Fruit fly (Drosophila melanogaster) whole organism, embryonic: ENCODE measurements around the gene Egfrap.

Experiments used
- Awh ChIP-seq: fragments of 200-800 bp; sonication (Bioruptor generic); IDR thresholded peaks from 2 replicates; pipeline ENCODE4, ENCODE4 v1.3.6; 2022; ENCODE audit warnings: missing biosample characterization, missing genetic modification characterization
- BEAF-32 ChIP-seq: fragments of 200-800 bp; sonication (Bioruptor generic); optimal IDR thresholded peaks from 3 replicates; lab custom pipeline; 2017; ENCODE audit warnings: missing biosample characterization, missing genetic modification characterization, mild to moderate bottlenecking, moderate library complexity, missing genetic modification reagents
- CG10209 ChIP-seq: fragments of 200-800 bp; sonication (Bioruptor generic); optimal IDR thresholded peaks from 3 replicates; lab custom pipeline; 2017; ENCODE audit warnings: missing biosample characterization, mild to moderate bottlenecking, missing genetic modification characterization, missing genetic modification reagents
- CG12104 ChIP-seq: fragments of 200-800 bp; sonication (Bioruptor generic); optimal IDR thresholded peaks from 3 replicates; lab custom pipeline; 2016; ENCODE audit warnings: missing biosample characterization, missing genetic modification characterization
- CG12155 ChIP-seq: fragments of 200-800 bp; sonication (Bioruptor generic); optimal IDR thresholded peaks from 3 replicates; lab custom pipeline; 2016; ENCODE audit warnings: missing biosample characterization, missing genetic modification characterization
- CG1233 ChIP-seq: fragments of 200-800 bp; sonication (Bioruptor generic); optimal IDR thresholded peaks from 4 replicates; lab custom pipeline; 2018; ENCODE audit warnings: missing biosample characterization, mild to moderate bottlenecking, missing genetic modification characterization
- CG12391 ChIP-seq: fragments of 200-800 bp; sonication (Bioruptor generic); optimal IDR thresholded peaks from 3 replicates; lab custom pipeline; 2018; ENCODE audit warnings: missing biosample characterization, mild to moderate bottlenecking, missing genetic modification characterization, moderate library complexity
- CG15601 ChIP-seq: fragments of 200-800 bp; sonication (Bioruptor generic); optimal IDR thresholded peaks from 3 replicates; lab custom pipeline; 2019; ENCODE audit warnings: missing biosample characterization, mild to moderate bottlenecking, missing genetic modification characterization, moderate library complexity
- CG16813 ChIP-seq: fragments of 200-800 bp; sonication (Bioruptor generic); IDR thresholded peaks from 3 replicates; pipeline ENCODE4 v1.3.6; 2022; ENCODE audit warnings: missing biosample characterization, missing genetic modification characterization; ENCODE audit not compliant: partially characterized antibody
- CG17328 ChIP-seq: fragments of 200-800 bp; sonication (Bioruptor generic); IDR thresholded peaks from 2 replicates; pipeline ENCODE4 v1.3.6; 2022; ENCODE audit warnings: missing biosample characterization, missing genetic modification characterization
- CG17829 ChIP-seq: fragments of 200-800 bp; optimal IDR thresholded peaks from 2 replicates; lab custom pipeline; 2019; ENCODE audit warnings: missing biosample characterization, mild to moderate bottlenecking, missing genetic modification characterization, moderate library complexity
- CG18262 ChIP-seq: fragments of 200-800 bp; optimal IDR thresholded peaks from 3 replicates; lab custom pipeline; 2019; ENCODE audit warnings: missing biosample characterization, mild to moderate bottlenecking, missing genetic modification characterization, moderate library complexity
- CG18764 ChIP-seq: fragments of 200-800 bp; sonication (Bioruptor generic); optimal IDR thresholded peaks from 3 replicates; lab custom pipeline; 2016; ENCODE audit warnings: missing biosample characterization, missing genetic modification characterization
- CG2678 ChIP-seq: fragments of 200-800 bp; sonication (Bioruptor generic); optimal IDR thresholded peaks from 3 replicates; lab custom pipeline; 2019; ENCODE audit warnings: missing biosample characterization, mild to moderate bottlenecking, missing genetic modification characterization, moderate library complexity
- CG2712 ChIP-seq: fragments of 200-800 bp; optimal IDR thresholded peaks from 3 replicates; lab custom pipeline; 2019; ENCODE audit warnings: missing biosample characterization, mild to moderate bottlenecking, missing genetic modification characterization, moderate library complexity
- CG33557 ChIP-seq: fragments of 200-800 bp; sonication (Bioruptor generic); optimal IDR thresholded peaks from 2 replicates; lab custom pipeline; 2019; ENCODE audit warnings: missing biosample characterization, mild to moderate bottlenecking, missing genetic modification characterization, moderate library complexity
- CG3407 ChIP-seq: fragments of 200-800 bp; sonication (Bioruptor generic); optimal IDR thresholded peaks from 2 replicates; lab custom pipeline; 2018; ENCODE audit warnings: missing biosample characterization, mild to moderate bottlenecking, missing genetic modification characterization
- CG4404 ChIP-seq: fragments of 200-800 bp; sonication (Bioruptor generic); IDR thresholded peaks from 2 replicates; pipeline ENCODE4 v1.3.6; 2022; ENCODE audit warnings: missing biosample characterization, missing genetic modification characterization
- CG7928 ChIP-seq: fragments of 200-800 bp; sonication (Bioruptor generic); optimal IDR thresholded peaks from 2 replicates; lab custom pipeline; 2017; ENCODE audit warnings: missing biosample characterization, mild to moderate bottlenecking, missing genetic modification characterization
- CG8924 ChIP-seq: fragments of 200-800 bp; optimal IDR thresholded peaks from 3 replicates; lab custom pipeline; 2019; ENCODE audit warnings: missing biosample characterization, mild to moderate bottlenecking, missing genetic modification characterization, moderate library complexity
- CG9727 ChIP-seq: fragments of 200-800 bp; sonication (Bioruptor generic); optimal IDR thresholded peaks from 3 replicates; lab custom pipeline; 2017; ENCODE audit warnings: missing biosample characterization, mild to moderate bottlenecking, missing genetic modification characterization
- D19B ChIP-seq: fragments of 200-800 bp; sonication (Bioruptor generic); optimal IDR thresholded peaks from 2 replicates; lab custom pipeline; 2017; ENCODE audit warnings: missing biosample characterization, mild to moderate bottlenecking, missing genetic modification characterization
- Dll ChIP-seq: fragments of 200-800 bp; sonication (Bioruptor generic); IDR thresholded peaks from 4 replicates; pipeline ENCODE4 v1.3.6; 2022; ENCODE audit warnings: missing biosample characterization, missing genetic modification characterization; ENCODE audit not compliant: partially characterized antibody
- Hey ChIP-seq: fragments of 200-800 bp; sonication (Bioruptor generic); optimal IDR thresholded peaks from 3 replicates; lab custom pipeline; 2018; ENCODE audit warnings: missing biosample characterization, mild to moderate bottlenecking, missing genetic modification characterization
- Kr ChIP-seq: fragments of 200-800 bp; sonication (Bioruptor generic); optimal IDR thresholded peaks from 2 replicates; lab custom pipeline; 2017; ENCODE audit warnings: missing biosample characterization, mild to moderate bottlenecking, missing genetic modification characterization
- Med ChIP-seq: fragments of 200-800 bp; sonication (Bioruptor generic); peaks from one replicate; lab custom pipeline; 2016; ENCODE audit warnings: missing biosample characterization, missing genetic modification characterization, mild to moderate bottlenecking, inconsistent platforms, moderate library complexity
- Meics ChIP-seq: fragments of 200-800 bp; sonication (Bioruptor generic); optimal IDR thresholded peaks from 2 replicates; lab custom pipeline; 2017; ENCODE audit warnings: missing biosample characterization, mild to moderate bottlenecking, missing genetic modification characterization
- Scr ChIP-seq: fragments of 200-800 bp; sonication (Bioruptor generic); IDR thresholded peaks from 2 replicates; pipeline ENCODE4 v1.3.6; 2022; ENCODE audit warnings: missing biosample characterization, missing genetic modification characterization; ENCODE audit not compliant: partially characterized antibody
- ara ChIP-seq: fragments of 200-800 bp; sonication (Bioruptor generic); IDR thresholded peaks from 2 replicates; pipeline ENCODE4 v1.3.6; 2022; ENCODE audit warnings: missing biosample characterization, missing genetic modification characterization
- bsh ChIP-seq, 2 experiments: fragments of 200-800 bp; sonication (Bioruptor generic); optimal IDR thresholded peaks; 2 replicates each; lab custom pipeline; 2017 to 2018; ENCODE audit warnings: mild to moderate bottlenecking in 2 of 2, missing biosample characterization in 2 of 2, missing genetic modification characterization in 2 of 2, moderate library complexity in 1 of 2
- chinmo ChIP-seq: fragments of 200-800 bp; sonication (Bioruptor generic); IDR thresholded peaks from 4 replicates; pipeline ENCODE4 v1.3.6; 2022; ENCODE audit warnings: missing biosample characterization, missing genetic modification characterization; ENCODE audit not compliant: partially characterized antibody
- chm ChIP-seq: fragments of 200-800 bp; sonication (Bioruptor generic); IDR thresholded peaks from 2 replicates; pipeline ENCODE4 v1.3.6; 2022; ENCODE audit warnings: missing biosample characterization, missing genetic modification characterization
- ci ChIP-seq: fragments of 200-800 bp; sonication (Bioruptor generic); IDR thresholded peaks from 3 replicates; pipeline ENCODE4 v1.3.6; 2022; ENCODE audit warnings: missing biosample characterization, missing genetic modification characterization
- crp ChIP-seq, 2 experiments: fragments of 200-800 bp; sonication (Bioruptor generic); optimal IDR thresholded peaks; 2 replicates in 1 of 2; 3 replicates in 1 of 2; lab custom pipeline; 2017; ENCODE audit warnings: missing biosample characterization in 2 of 2, missing genetic modification characterization in 2 of 2, mild to moderate bottlenecking in 1 of 2, moderate library complexity in 1 of 2
- dimm ChIP-seq: fragments of 200-800 bp; sonication (Bioruptor generic); IDR thresholded peaks from 2 replicates; pipeline ENCODE4 v1.3.6; 2022; ENCODE audit warnings: missing biosample characterization, missing genetic modification characterization
- gsb ChIP-seq: fragments of 200-800 bp; sonication (Bioruptor generic); IDR thresholded peaks from 2 replicates; pipeline ENCODE4 v1.3.6; 2022; ENCODE audit warnings: missing biosample characterization, missing genetic modification characterization
- hb ChIP-seq: fragments of 200-800 bp; sonication (Bioruptor generic); IDR thresholded peaks from 3 replicates; pipeline ENCODE4 v1.3.6; 2022; ENCODE audit warnings: missing biosample characterization, missing genetic modification characterization; ENCODE audit not compliant: partially characterized antibody
- hbn ChIP-seq: fragments of 200-800 bp; sonication (Bioruptor generic); IDR thresholded peaks from 2 replicates; pipeline ENCODE4 v1.3.6; 2022; ENCODE audit warnings: missing biosample characterization, missing genetic modification characterization; ENCODE audit not compliant: partially characterized antibody
- hth ChIP-seq: fragments of >200 bp; optimal IDR thresholded peaks from 2 replicates; lab custom pipeline; 2017; ENCODE audit warnings: inconsistent platforms
- lola ChIP-seq, 3 experiments: fragments of >200 bp in 2 of 3; fragments of 200-800 bp in 1 of 3; sonication (Bioruptor generic) in 1 of 3; optimal IDR thresholded peaks; 2 replicates each; lab custom pipeline; 2017 to 2019; ENCODE audit warnings: missing biosample characterization in 3 of 3, missing genetic modification characterization in 3 of 3, mild to moderate bottlenecking in 1 of 3, moderate library complexity in 1 of 3
- nmo ChIP-seq: fragments of 200-800 bp; sonication (Bioruptor generic); optimal IDR thresholded peaks from 2 replicates; lab custom pipeline; 2018; ENCODE audit warnings: missing biosample characterization, mild to moderate bottlenecking, missing genetic modification characterization, moderate library complexity
- prd ChIP-seq, 3 experiments: fragments of >200 bp in 2 of 3; fragments of 200-800 bp in 1 of 3; sonication (Bioruptor generic) in 1 of 3; optimal IDR thresholded peaks in 2 of 3; IDR thresholded peaks in 1 of 3; 2 replicates in 2 of 3; 3 replicates in 1 of 3; pipeline versions ENCODE4 v1.3.6 to Lab custom; 2017 to 2022; ENCODE audit warnings: missing biosample characterization in 1 of 3, missing genetic modification characterization in 1 of 3
- pum ChIP-seq: fragments of 200-800 bp; sonication (Bioruptor generic); optimal IDR thresholded peaks from 2 replicates; lab custom pipeline; 2016; ENCODE audit warnings: missing biosample characterization, missing genetic modification characterization
- row ChIP-seq: fragments of 200-800 bp; sonication (Bioruptor generic); IDR thresholded peaks from 3 replicates; pipeline ENCODE4 v1.3.6; 2022; ENCODE audit warnings: missing biosample characterization, missing genetic modification characterization
- sens ChIP-seq: fragments of 200-800 bp; sonication (Bioruptor generic); peaks from one replicate; lab custom pipeline; 2016; ENCODE audit warnings: missing biosample characterization, missing genetic modification characterization
- vvl ChIP-seq: fragments of 200-800 bp; sonication (Bioruptor generic); IDR thresholded peaks from 2 replicates; pipeline ENCODE4 v1.3.6; 2022; ENCODE audit warnings: missing biosample characterization, missing genetic modification characterization
- wek ChIP-seq: fragments of 200-800 bp; sonication (Bioruptor generic); optimal IDR thresholded peaks from 3 replicates; lab custom pipeline; 2018; ENCODE audit warnings: missing biosample characterization, mild to moderate bottlenecking, missing genetic modification characterization, moderate library complexity

Gene Egfrap

DNA sequence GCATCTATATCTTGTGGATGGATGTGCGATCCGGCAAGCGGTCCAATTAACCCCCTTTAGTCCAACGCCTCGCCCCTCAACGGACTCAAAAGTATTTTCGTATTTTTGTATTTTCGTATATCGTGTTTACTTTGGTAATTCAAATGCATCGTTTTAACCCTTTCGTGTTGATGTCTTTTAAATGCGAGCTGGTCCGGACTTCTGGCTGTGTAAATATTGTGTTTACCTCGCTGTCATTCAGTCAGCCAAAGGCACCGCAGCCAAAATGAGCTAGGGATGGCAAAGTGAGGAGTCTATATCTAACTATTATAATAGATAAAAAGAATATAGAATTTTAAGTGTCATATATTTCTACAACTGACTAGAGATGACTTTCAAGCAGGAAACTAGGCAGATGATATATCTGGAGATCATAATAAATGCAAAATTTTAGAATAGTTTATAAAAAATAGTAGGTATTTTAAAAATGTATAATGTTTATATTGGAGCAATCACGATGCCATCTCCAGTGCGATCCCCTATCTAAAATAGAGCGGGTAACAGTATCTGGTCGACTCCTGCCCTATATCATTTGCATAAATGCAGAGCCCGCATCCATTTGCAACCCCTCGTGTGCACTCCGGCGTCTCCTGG, 33.3 kb upstream of the Egfrap start:
- TF ChIP-seq crp (GFP tag; optimal IDR thresholded peaks at IDR 0.05; lab: Kevin White, UChicago): no peak
- peak; percentile 18 for TF ChIP-seq CG17829 (tag; lab: Kevin White, UChicago)
- peak; percentile 21 for TF ChIP-seq hth (lab: Kevin White, UChicago)
- TF ChIP-seq ara (GFP tag; lab: Robert Waterston, UW): peak; percentile 31; the same call in 1 of the 2 replicates
- TF ChIP-seq nmo (GFP tag; lab: Kevin White, UChicago): peak; percentile 13
- TF ChIP-seq CG3407 (GFP tag; lab: Kevin White, UChicago): no peak
- TF ChIP-seq CG2712 (tag; lab: Kevin White, UChicago): peak; percentile 28
- peak; percentile 26 for TF ChIP-seq CG1233 (GFP tag; lab: Kevin White, UChicago)
- TF ChIP-seq Hey (tag; lab: Kevin White, UChicago): no peak
- no peak for TF ChIP-seq hbn (GFP tag; lab: Robert Waterston, UW)
- 0 out of 2 replicates have a peak, but pooled peaks have one; percentile 31 for TF ChIP-seq chm (GFP tag; lab: Robert Waterston, UW)
- no peak for TF ChIP-seq CG7928 (GFP tag; lab: Kevin White, UChicago)
- no peak for TF ChIP-seq gsb
- peak; percentile 36; the same call in 1 of the 2 replicates for TF ChIP-seq Scr
- TF ChIP-seq Awh (GFP tag; lab: Robert Waterston, UW): no peak
- peak; percentile 34 for TF ChIP-seq CG9727 (GFP tag; lab: Kevin White, UChicago)
- TF ChIP-seq D19B (GFP tag; lab: Kevin White, UChicago): no peak
- peak; percentile 51 for TF ChIP-seq CG33557
- no peak for TF ChIP-seq CG12155 (GFP tag; lab: Kevin White, UChicago)
- 0 out of 4 replicates have a peak, but pooled peaks have one; percentile 54 for TF ChIP-seq chinmo
- no peak for TF ChIP-seq Meics
- no peak for TF ChIP-seq hb (GFP tag; lab: Robert Waterston, UW)
- TF ChIP-seq prd (optimal IDR thresholded peaks at IDR 0.05; lab: Kevin White, UChicago): no peak
- TF ChIP-seq prd (GFP tag; IDR thresholded peaks at IDR 0.05; lab: Robert Waterston, UW): peak; percentile 45; the same call in 2 of the 3 replicates
- no peak for TF ChIP-seq wek (GFP tag; lab: Kevin White, UChicago)
- peak; percentile 50 for TF ChIP-seq BEAF-32 (GFP tag; lab: Kevin White, UChicago)
- TF ChIP-seq Med (GFP tag; lab: Kevin White, UChicago): peak; percentile 64
- peak; percentile 16 for TF ChIP-seq CG10209 (GFP tag; lab: Kevin White, UChicago)
- TF ChIP-seq dimm (GFP tag; lab: Robert Waterston, UW): no peak
- peak; percentile 36; the same call in 1 of the 2 replicates for TF ChIP-seq CG17328 (GFP tag; lab: Robert Waterston, UW)
- TF ChIP-seq CG8924 (tag; lab: Kevin White, UChicago): peak; percentile 16
- peak; percentile 62; the same call in 2 of the 3 replicates for TF ChIP-seq row (GFP tag; lab: Robert Waterston, UW)
- TF ChIP-seq pum (GFP tag; lab: Kevin White, UChicago): no peak
- peak; percentile 42; the same call in 2 of the 4 replicates for TF ChIP-seq Dll
- TF ChIP-seq CG18764 (GFP tag; lab: Kevin White, UChicago): no peak
- peak; percentile 33; the same call in 1 of the 2 replicates for TF ChIP-seq vvl
- peak; percentile 90 for TF ChIP-seq Kr (GFP tag; lab: Kevin White, UChicago)
- TF ChIP-seq CG4404: peak; percentile 50; the same call in 1 of the 2 replicates
- TF ChIP-seq ci: 0 out of 3 replicates have a peak, but pooled peaks have one; percentile 41
- TF ChIP-seq sens (GFP tag; lab: Kevin White, UChicago): peak; percentile 39
- peak in 1 of 2 experiments; percentile 21 for TF ChIP-seq bsh (GFP tag; optimal IDR thresholded peaks at IDR 0.05; lab: Kevin White, UChicago)
- TF ChIP-seq CG16813 (GFP tag; lab: Robert Waterston, UW): peak; percentile 52; the same call in 2 of the 3 replicates
- TF ChIP-seq CG12391 (tag; lab: Kevin White, UChicago): peak; percentile 8
- peak; percentile 36 for TF ChIP-seq CG18262
- no peak for TF ChIP-seq CG12104
- TF ChIP-seq lola (GFP tag; optimal IDR thresholded peaks at IDR 0.05; lab: Kevin White, UChicago): peak in 1 of 3 experiments; percentile 42
- TF ChIP-seq CG15601 (tag; lab: Kevin White, UChicago): peak; percentile 14
- peak; percentile 30 for TF ChIP-seq CG2678
